Worm (Caenorhabditis elegans) whole organism, late embryonic: ENCODE measurements around the gene srw-71.

Experiments
- F13H6.1 ChIP-seq: sonication (generic microtip); optimal IDR thresholded peaks from 2 replicates; lab custom pipeline; 2016; ENCODE audit warnings: missing genetic modification characterization, missing compliant biosample characterization
- ceh-6 ChIP-seq: fragments of 200-800 bp; sonication (Bioruptor generic); optimal IDR thresholded peaks from 2 replicates; lab custom pipeline; 2018; ENCODE audit warnings: mild to moderate bottlenecking, missing genetic modification characterization, missing compliant biosample characterization
- che-1 ChIP-seq: sonication (generic microtip); optimal IDR thresholded peaks from 2 replicates; lab custom pipeline; 2016; ENCODE audit warnings: mild to moderate bottlenecking, missing genetic modification characterization, missing compliant biosample characterization
- dmd-4 ChIP-seq: sonication (generic microtip); optimal IDR thresholded peaks from 2 replicates; lab custom pipeline; 2016; ENCODE audit warnings: borderline replicate concordance, missing genetic modification characterization, missing compliant biosample characterization
- eyg-1 ChIP-seq: sonication (generic microtip); optimal IDR thresholded peaks from 2 replicates; lab custom pipeline; 2016; ENCODE audit warnings: missing genotype, missing genetic modification characterization, missing compliant biosample characterization
- gmeb-2 ChIP-seq: sonication (generic microtip); optimal IDR thresholded peaks from 2 replicates; lab custom pipeline; 2016; ENCODE audit warnings: missing genetic modification characterization, inconsistent platforms, missing compliant biosample characterization
- nhr-232 ChIP-seq: sonication (generic microtip); optimal IDR thresholded peaks from 2 replicates; lab custom pipeline; 2016; ENCODE audit warnings: missing genetic modification characterization, missing compliant biosample characterization
- pax-1 ChIP-seq: fragments of 150-350 bp; optimal IDR thresholded peaks from 2 replicates; lab custom pipeline; 2014; ENCODE audit warnings: missing biosample characterization, missing genetic modification characterization
- pha-4 ChIP-seq: fragments of 150-350 bp; optimal IDR thresholded peaks from 2 replicates; lab custom pipeline; 2018; ENCODE audit warnings: missing biosample characterization, missing genetic modification reagents, missing genetic modification characterization
- tbx-7 ChIP-seq: sonication (generic microtip); optimal IDR thresholded peaks from 2 replicates; lab custom pipeline; 2016; ENCODE audit warnings: missing genotype, missing genetic modification characterization, missing compliant biosample characterization
- unc-86 ChIP-seq: sonication (generic microtip); optimal IDR thresholded peaks from 2 replicates; lab custom pipeline; 2016; ENCODE audit warnings: missing genetic modification characterization, missing compliant biosample characterization
- zip-5 ChIP-seq: sonication (generic microtip); optimal IDR thresholded peaks from 2 replicates; lab custom pipeline; 2016; ENCODE audit warnings: missing genetic modification characterization, missing compliant biosample characterization

The srw-71 gene

ce11 chrV:7381008-7381407 is 49.9 kb downstream of the srw-71 start, which contains the start of gene C03G6.17:
C03G6.17 (minus strand) TSS chrV:7381108.
- TF ChIP-seq ceh-6 (GFP tag; lab: Kevin White, UChicago) (no peak), zip-5 (no peak), pha-4 (tag; lab: Kevin White, UChicago) (no peak), nhr-232 (tag; lab: Kevin White, UChicago) (no peak), F13H6.1 (no peak), pax-1 (tag; lab: Kevin White, UChicago) (no peak), tbx-7 (no peak), eyg-1 (no peak)
- TF ChIP-seq, all 69 proteins: peak for 0

DNA sequence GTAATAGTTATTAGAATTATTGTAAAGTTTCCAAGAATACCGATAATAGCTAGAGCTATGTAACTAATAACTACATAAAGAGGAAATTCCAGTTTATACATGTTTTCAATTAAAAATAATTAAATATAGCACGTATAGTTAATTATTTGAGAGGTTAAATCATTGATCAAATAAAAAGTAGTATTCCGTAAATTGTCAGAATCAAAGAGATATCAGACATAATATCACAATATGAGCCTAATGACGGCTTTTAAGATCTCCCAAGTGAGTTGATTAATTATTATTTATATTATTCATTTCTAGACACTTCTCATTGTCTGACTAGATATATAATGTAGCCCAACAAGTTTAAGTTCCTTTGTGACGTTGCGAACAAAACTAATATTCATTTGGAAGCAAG is 51.5 kb downstream of the srw-71 start, which contains the start of gene srsx-24:
Gene srsx-24, minus strand, starts transcription at position 101 of the 400 bp plus-strand sequence.
- no peak for TF ChIP-seq unc-86 (tag; lab: Kevin White, UChicago)
- no peak for TF ChIP-seq dmd-4 (tag; lab: Kevin White, UChicago)
- TF ChIP-seq gmeb-2 (tag; lab: Kevin White, UChicago) = no peak
- TF ChIP-seq che-1 (tag; lab: Kevin White, UChicago) = no peak
